Worm (Caenorhabditis elegans): ENCODE data around the gene mig-38.

DNA sequence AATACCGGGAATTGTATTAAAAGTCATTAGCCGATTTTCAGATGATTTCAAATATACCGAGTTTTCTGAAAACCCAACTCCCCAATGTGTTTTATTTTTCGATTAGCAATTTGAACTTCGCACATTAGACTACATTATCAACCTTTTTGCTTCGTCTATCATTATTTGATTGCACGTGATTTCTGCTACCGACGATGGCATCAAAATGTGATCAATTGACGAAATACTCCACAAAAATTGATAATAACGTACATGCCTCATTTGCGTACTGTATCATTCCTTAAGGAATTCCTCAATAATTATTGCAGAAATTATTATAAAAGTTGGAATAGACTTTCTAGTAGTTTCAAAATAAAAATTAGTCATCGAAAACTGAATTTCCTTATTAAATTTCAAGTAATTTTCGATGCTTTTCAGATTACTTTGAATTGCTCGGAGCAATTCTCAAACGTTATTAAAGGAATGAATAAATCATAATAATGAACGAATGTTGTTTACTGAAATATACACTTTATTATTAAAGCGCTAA is 29.8 kb downstream of the mig-38 start:
- no peak for TF ChIP-seq pat-9 (tag; optimal IDR thresholded peaks at IDR 0.05)
- no peak for TF ChIP-seq hlh-6 (tag; optimal IDR thresholded peaks at IDR 0.05)
- no peak for TF ChIP-seq nhr-11 (tag; optimal IDR thresholded peaks at IDR 0.05)
- no peak for TF ChIP-seq hlh-30 (tag; optimal IDR thresholded peaks at IDR 0.05; ENCODE audit: insufficient read depth)
- TF ChIP-seq pha-4 (tag; optimal IDR thresholded peaks at IDR 0.05) = no peak
- TF ChIP-seq syd-9 (tag; optimal IDR thresholded peaks at IDR 0.05) = no peak
- TF ChIP-seq ahr-1 (tag; optimal IDR thresholded peaks at IDR 0.05) = no peak
- TF ChIP-seq sox-4 (tag; optimal IDR thresholded peaks at IDR 0.05) = no peak
- TF ChIP-seq zip-5 (tag; optimal IDR thresholded peaks at IDR 0.05) = no peak
- TF ChIP-seq dmd-4 (tag; optimal IDR thresholded peaks at IDR 0.05; ENCODE audit: borderline replicate concordance) = no peak
- TF ChIP-seq madf-2 (tag; optimal IDR thresholded peaks at IDR 0.05) = no peak
